Worm (Caenorhabditis elegans) whole organism, L1 larva: ENCODE results near the gene clec-80.
A peak's percentile ranks its signal among the peaks of the same experiment; 100 is the strongest.

Experiments used
- C34B4.2 ChIP-seq: sonication (generic microtip); optimal IDR thresholded peaks from 2 replicates; lab custom pipeline; 2017; ENCODE audit warnings: mild to moderate bottlenecking, missing genetic modification characterization, missing compliant biosample characterization
- F16B12.6 ChIP-seq: fragments of 150-350 bp; optimal IDR thresholded peaks from 2 replicates; lab custom pipeline; 2014; ENCODE audit warnings: missing biosample characterization, missing genetic modification characterization
- Y116A8C.19 ChIP-seq: sonication (generic microtip); optimal IDR thresholded peaks from 2 replicates; lab custom pipeline; 2016; ENCODE audit warnings: missing compliant biosample characterization, missing genetic modification characterization, borderline replicate concordance
- aha-1 ChIP-seq: fragments of 150-350 bp; optimal IDR thresholded peaks from 2 replicates; lab custom pipeline; 2014; ENCODE audit warnings: missing biosample characterization, missing genetic modification characterization
- aly-2 ChIP-seq: fragments of 150-350 bp; optimal IDR thresholded peaks from 2 replicates; lab custom pipeline; 2014; ENCODE audit warnings: missing biosample characterization, missing genetic modification characterization
- ama-1 ChIP-seq: fragments of 150-350 bp; optimal IDR thresholded peaks from 2 replicates; lab custom pipeline; 2014
- ceh-63 ChIP-seq: fragments of 200-800 bp; sonication (Bioruptor generic); optimal IDR thresholded peaks from 2 replicates; lab custom pipeline; 2018; ENCODE audit warnings: mild to moderate bottlenecking, missing genetic modification characterization, missing compliant biosample characterization
- ceh-8 ChIP-seq: fragments of 200-800 bp; sonication (Bioruptor generic); optimal IDR thresholded peaks from 2 replicates; lab custom pipeline; 2018; ENCODE audit warnings: mild to moderate bottlenecking, missing genetic modification characterization, moderate library complexity, missing compliant biosample characterization
- ceh-82 ChIP-seq, 3 experiments: fragments of 150-350 bp in 1 of 3; sonication (generic microtip) in 2 of 3; optimal IDR thresholded peaks; 2 replicates each; lab custom pipeline; 2014 to 2017; ENCODE audit warnings: missing biosample characterization in 3 of 3, missing genetic modification characterization in 3 of 3
- dpl-1 ChIP-seq, 3 experiments: fragments of 150-350 bp in 2 of 3; sonication (generic microtip) in 1 of 3; optimal IDR thresholded peaks; 2 replicates each; lab custom pipeline; 2014 to 2017; ENCODE audit warnings: missing biosample characterization in 3 of 3, missing genetic modification characterization in 3 of 3, missing genetic modification reagents in 3 of 3
- dsc-1 ChIP-seq: sonication (generic microtip); optimal IDR thresholded peaks from 2 replicates; lab custom pipeline; 2016; ENCODE audit warnings: mild to moderate bottlenecking, missing genetic modification characterization, missing compliant biosample characterization
- efl-1 ChIP-seq, 4 experiments: fragments of 150-350 bp; optimal IDR thresholded peaks in 3 of 4; peaks in 1 of 4; 1 replicate in 1 of 4; 2 replicates in 3 of 4; lab custom pipeline; 2014; ENCODE audit warnings: missing biosample characterization in 2 of 4, missing genetic modification characterization in 2 of 4, missing genetic modification reagents in 2 of 4
- efl-3 ChIP-seq: fragments of 200-800 bp; sonication (Bioruptor generic); optimal IDR thresholded peaks from 2 replicates; lab custom pipeline; 2018; ENCODE audit warnings: mild to moderate bottlenecking, missing genetic modification characterization, missing compliant biosample characterization
- egl-27 ChIP-seq, 2 experiments: fragments of 150-350 bp in 1 of 2; sonication (generic microtip); optimal IDR thresholded peaks; 3 replicates each; lab custom pipeline; 2017 to 2018; ENCODE audit warnings: missing biosample characterization in 2 of 2, missing genetic modification characterization in 2 of 2, missing genetic modification reagents in 2 of 2
- elt-2 ChIP-seq: sonication (generic microtip); optimal IDR thresholded peaks from 2 replicates; lab custom pipeline; 2016; ENCODE audit warnings: missing genetic modification characterization, mild to moderate bottlenecking, inconsistent platforms, missing compliant biosample characterization, missing genetic modification reagents
- elt-3 ChIP-seq, 6 experiments: fragments of 150-350 bp in 1 of 6; sonication (generic microtip); optimal IDR thresholded peaks; 2 replicates each; lab custom pipeline; 2017 to 2018; ENCODE audit warnings: missing biosample characterization in 6 of 6, missing genetic modification characterization in 6 of 6, inconsistent platforms in 1 of 6
- ets-5 ChIP-seq: fragments of 200-800 bp; sonication (Bioruptor generic); IDR thresholded peaks from 2 replicates; pipeline ENCODE4 v1.3.6; 2022; ENCODE audit warnings: missing genetic modification characterization, missing compliant biosample characterization
- fos-1 ChIP-seq: fragments of 150-350 bp; optimal IDR thresholded peaks from 2 replicates; lab custom pipeline; 2014; ENCODE audit warnings: missing biosample characterization, missing genetic modification characterization
- hlh-17 ChIP-seq: fragments of 200-800 bp; sonication (Bioruptor generic); optimal IDR thresholded peaks from 2 replicates; lab custom pipeline; 2018; ENCODE audit warnings: missing genetic modification characterization, mild to moderate bottlenecking, missing compliant biosample characterization, moderate library complexity, borderline replicate concordance
- hpl-2 ChIP-seq: fragments of 150-350 bp; optimal IDR thresholded peaks from 2 replicates; lab custom pipeline; 2014; ENCODE audit warnings: missing biosample characterization, missing genetic modification reagents, missing genetic modification characterization
- irx-1 ChIP-seq: sonication (generic microtip); optimal IDR thresholded peaks from 2 replicates; lab custom pipeline; 2016; ENCODE audit warnings: missing genetic modification characterization, missing compliant biosample characterization
- isw-1 ChIP-seq: fragments of 200-800 bp; sonication (Bioruptor generic); IDR thresholded peaks from 2 replicates; pipeline ENCODE4 v1.3.6; 2022; ENCODE audit warnings: missing genetic modification characterization, missing compliant biosample characterization
- jun-1 ChIP-seq: fragments of 150-350 bp; optimal IDR thresholded peaks from 2 replicates; lab custom pipeline; 2014; ENCODE audit warnings: missing biosample characterization, missing genetic modification reagents, missing genetic modification characterization
- lin-15B ChIP-seq: fragments of 150-350 bp; sonication (generic microtip); optimal IDR thresholded peaks from 3 replicates; lab custom pipeline; 2014; ENCODE audit warnings: missing biosample characterization, missing genetic modification characterization
- lin-35 ChIP-seq, 2 experiments: fragments of 150-350 bp; optimal IDR thresholded peaks; 2 replicates each; lab custom pipeline; 2014; ENCODE audit warnings: missing biosample characterization in 2 of 2, missing genetic modification characterization in 2 of 2, missing genetic modification reagents in 2 of 2
- lin-39 ChIP-seq: fragments of 150-350 bp; optimal IDR thresholded peaks from 2 replicates; lab custom pipeline; 2014; ENCODE audit warnings: missing biosample characterization, missing genetic modification reagents, missing genetic modification characterization
- lsy-2 ChIP-seq, 2 experiments: fragments of 150-350 bp; optimal IDR thresholded peaks; 2 replicates each; lab custom pipeline; 2014; ENCODE audit warnings: missing biosample characterization in 2 of 2, missing genetic modification characterization in 2 of 2
- mef-2 ChIP-seq: fragments of 150-350 bp; optimal IDR thresholded peaks from 2 replicates; lab custom pipeline; 2014; ENCODE audit warnings: missing biosample characterization, missing genetic modification characterization
- nhr-11 ChIP-seq: fragments of 150-350 bp; optimal IDR thresholded peaks from 2 replicates; lab custom pipeline; 2014; ENCODE audit warnings: missing biosample characterization, missing genetic modification characterization
- nhr-12 ChIP-seq: sonication (generic microtip); optimal IDR thresholded peaks from 2 replicates; lab custom pipeline; 2017; ENCODE audit warnings: missing biosample characterization, missing genetic modification characterization
- nhr-19 ChIP-seq: fragments of 200-800 bp; sonication (Bioruptor generic); conservative IDR thresholded peaks from 2 replicates; pipeline ENCODE4 v1.3.6; 2022; ENCODE audit warnings: missing genetic modification characterization, missing compliant biosample characterization
- nhr-28 ChIP-seq: fragments of 150-350 bp; optimal IDR thresholded peaks from 2 replicates; lab custom pipeline; 2014; ENCODE audit warnings: missing biosample characterization, missing genetic modification characterization
- nhr-47 ChIP-seq: sonication (generic microtip); optimal IDR thresholded peaks from 2 replicates; lab custom pipeline; 2016; ENCODE audit warnings: mild to moderate bottlenecking, missing genetic modification characterization, moderate library complexity, missing compliant biosample characterization
- nhr-71 ChIP-seq: sonication (generic microtip); optimal IDR thresholded peaks from 2 replicates; lab custom pipeline; 2016; ENCODE audit warnings: mild to moderate bottlenecking, missing genetic modification characterization, moderate library complexity, missing compliant biosample characterization
- nhr-77 ChIP-seq: fragments of 150-350 bp; optimal IDR thresholded peaks from 2 replicates; lab custom pipeline; 2014; ENCODE audit warnings: missing biosample characterization, missing genetic modification characterization
- pqm-1 ChIP-seq: sonication (generic microtip); optimal IDR thresholded peaks from 3 replicates; lab custom pipeline; 2017; ENCODE audit warnings: missing biosample characterization, missing genetic modification characterization
- skn-1 ChIP-seq: fragments of 150-350 bp; optimal IDR thresholded peaks from 2 replicates; lab custom pipeline; 2014; ENCODE audit warnings: missing biosample characterization, missing genetic modification characterization
- snpc-4 ChIP-seq: fragments of 150-350 bp; optimal IDR thresholded peaks from 2 replicates; lab custom pipeline; 2014; ENCODE audit warnings: missing biosample characterization, missing genetic modification characterization
- snu-23 ChIP-seq: sonication (generic microtip); optimal IDR thresholded peaks from 2 replicates; lab custom pipeline; 2016; ENCODE audit warnings: missing genetic modification characterization, missing compliant biosample characterization
- sox-4 ChIP-seq: sonication (generic microtip); optimal IDR thresholded peaks from 2 replicates; lab custom pipeline; 2016; ENCODE audit warnings: missing genetic modification characterization, missing compliant biosample characterization
- swsn-7 ChIP-seq: sonication (generic microtip); optimal IDR thresholded peaks from 2 replicates; lab custom pipeline; 2016; ENCODE audit warnings: missing genetic modification characterization, missing compliant biosample characterization
- tlp-1 ChIP-seq: fragments of 150-350 bp; optimal IDR thresholded peaks from 2 replicates; lab custom pipeline; 2014; ENCODE audit warnings: missing biosample characterization, missing genetic modification characterization
- unc-130 ChIP-seq: fragments of 150-350 bp; optimal IDR thresholded peaks from 2 replicates; lab custom pipeline; 2017; ENCODE audit warnings: missing biosample characterization, missing genetic modification characterization, inconsistent platforms
- unc-30 ChIP-seq: sonication (generic microtip); optimal IDR thresholded peaks from 2 replicates; lab custom pipeline; 2017; ENCODE audit warnings: missing biosample characterization, missing genetic modification characterization
- unc-62 ChIP-seq: fragments of 150-350 bp; optimal IDR thresholded peaks from 2 replicates; lab custom pipeline; 2014; ENCODE audit warnings: missing biosample characterization, missing genetic modification reagents, missing genetic modification characterization
- unc-86 ChIP-seq: sonication (generic microtip); optimal IDR thresholded peaks from 2 replicates; lab custom pipeline; 2016; ENCODE audit warnings: missing genetic modification characterization, missing compliant biosample characterization
- xbp-1 ChIP-seq: sonication (generic microtip); optimal IDR thresholded peaks from 2 replicates; lab custom pipeline; 2016; ENCODE audit warnings: missing genetic modification characterization, missing compliant biosample characterization
- ztf-11 ChIP-seq, 2 experiments: sonication (generic microtip); optimal IDR thresholded peaks; 2 replicates each; lab custom pipeline; 2016 to 2017; ENCODE audit warnings: missing genetic modification characterization in 2 of 2, missing biosample characterization in 1 of 2, missing compliant biosample characterization in 1 of 2
- ztf-4 ChIP-seq: fragments of 150-350 bp; optimal IDR thresholded peaks from 2 replicates; lab custom pipeline; 2014; ENCODE audit warnings: missing biosample characterization, missing genetic modification characterization

Gene clec-80

ce11 chrIV:2774500-2774899 lies 49.0 kb upstream of the clec-80 start (continued):
- TF ChIP-seq ceh-63 (GFP tag; lab: Kevin White, UChicago) (no peak), fos-1 (peak; percentile 72), aha-1 (tag; lab: Kevin White, UChicago) (no peak), elt-3 (tag; optimal IDR thresholded peaks at IDR 0.05; lab: Kevin White, UChicago) (peak in 2 of 6 experiments; percentile 55 to 56), ztf-11 (tag; optimal IDR thresholded peaks at IDR 0.05; lab: Kevin White, UChicago) (no peak), unc-86 (tag; lab: Kevin White, UChicago) (peak; percentile 45), nhr-19 (GFP tag; lab: Robert Waterston, UW) (peak; percentile 92), ceh-8 (GFP tag; lab: Kevin White, UChicago) (peak; percentile 48), Y116A8C.19 (tag; lab: Kevin White, UChicago) (no peak), elt-2 (tag; lab: Kevin White, UChicago) (peak; percentile 16), tlp-1 (tag; lab: Kevin White, UChicago) (no peak), xbp-1 (tag; lab: Kevin White, UChicago) (peak; percentile 63), ceh-82 (tag; optimal IDR thresholded peaks at IDR 0.05; lab: Kevin White, UChicago) (peak; percentile 12 to 75 (median 55)), snu-23 (GFP tag; lab: Kevin White, UChicago) (peak; percentile 93), nhr-71 (tag; lab: Kevin White, UChicago) (peak; percentile 95), snpc-4 (tag; lab: Kevin White, UChicago) (peak; percentile 9), nhr-77 (tag; lab: Kevin White, UChicago) (peak; percentile 58), unc-62 (GFP tag; lab: Kevin White, UChicago) (no peak), efl-1 (optimal IDR thresholded peaks at IDR 0.05; lab: Kevin White, UChicago) (peak; percentile 69 to 71), efl-1 (GFP tag; optimal IDR thresholded peaks at IDR 0.05 in 1 of 2; lab: Kevin White, UChicago) (peak; percentile 62 to 96), ets-5 (GFP tag; lab: Robert Waterston, UW) (no peak), nhr-12 (tag; lab: Kevin White, UChicago) (no peak), dsc-1 (peak; percentile 28), C34B4.2 (tag; lab: Kevin White, UChicago) (no peak), egl-27 (tag; optimal IDR thresholded peaks at IDR 0.05; lab: Kevin White, UChicago) (no peak), pqm-1 (tag; lab: Kevin White, UChicago) (no peak), swsn-7 (tag; lab: Kevin White, UChicago) (peak; percentile 84), isw-1 (GFP tag; lab: Robert Waterston, UW) (peak; percentile 55), hpl-2 (GFP tag; lab: Kevin White, UChicago) (peak; percentile 65), lin-39 (tag; lab: Kevin White, UChicago) (no peak), nhr-28 (tag; lab: Kevin White, UChicago) (no peak), F16B12.6 (tag; lab: Kevin White, UChicago) (no peak), unc-130 (peak; percentile 37), hlh-17 (GFP tag; lab: Kevin White, UChicago) (no peak), irx-1 (tag; lab: Kevin White, UChicago) (peak; percentile 45)

ce11 chrIV:2775992-2776630 lies 47.4 kb upstream of the clec-80 start:
- peak; percentile 64 for TF ChIP-seq nhr-47 (tag; lab: Kevin White, UChicago)
- no peak for TF ChIP-seq unc-30 (tag; lab: Kevin White, UChicago)
- TF ChIP-seq nhr-12 (tag; lab: Kevin White, UChicago) = no peak
- TF ChIP-seq snu-23 (GFP tag; lab: Kevin White, UChicago) = peak; percentile 64
- TF ChIP-seq aly-2 (tag; lab: Kevin White, UChicago) = no peak
- TF ChIP-seq lin-15B (tag; lab: Kevin White, UChicago) = no peak
- TF ChIP-seq ztf-11 (tag; optimal IDR thresholded peaks at IDR 0.05; lab: Kevin White, UChicago) = no peak
- peak; percentile 31 for TF ChIP-seq ama-1 (lab: Kevin White, UChicago)
- peak; percentile 43 to 52 for TF ChIP-seq lsy-2 (tag; optimal IDR thresholded peaks at IDR 0.05; lab: Kevin White, UChicago)
- TF ChIP-seq nhr-71 (tag; lab: Kevin White, UChicago) = peak; percentile 80
- no peak for TF ChIP-seq efl-3 (GFP tag; lab: Kevin White, UChicago)
- TF ChIP-seq ceh-8 (GFP tag; lab: Kevin White, UChicago) = no peak
- TF ChIP-seq dpl-1 (GFP tag; optimal IDR thresholded peaks at IDR 0.05; lab: Kevin White, UChicago) = peak in 2 of 3 experiments; percentile 17 to 26
- no peak for TF ChIP-seq ztf-4
- no peak for TF ChIP-seq jun-1
- peak; percentile 60 for TF ChIP-seq swsn-7 (tag; lab: Kevin White, UChicago)
- no peak for TF ChIP-seq sox-4 (tag; lab: Kevin White, UChicago)
- no peak for TF ChIP-seq nhr-11 (tag; lab: Kevin White, UChicago)
- TF ChIP-seq hlh-17 (GFP tag; lab: Kevin White, UChicago) = no peak
- no peak for TF ChIP-seq elt-2 (tag; lab: Kevin White, UChicago)
- no peak for TF ChIP-seq mef-2
- peak; percentile 1 to 47 for TF ChIP-seq lin-35 (GFP tag; optimal IDR thresholded peaks at IDR 0.05; lab: Kevin White, UChicago)
- no peak for TF ChIP-seq pqm-1 (tag; lab: Kevin White, UChicago)
- no peak for TF ChIP-seq unc-130
- TF ChIP-seq skn-1 (tag; lab: Kevin White, UChicago) = no peak
- no peak for TF ChIP-seq F16B12.6 (tag; lab: Kevin White, UChicago)
